Fruit fly (Drosophila melanogaster): ENCODE data around the gene CG8461.

Gene CG8461

DNA sequence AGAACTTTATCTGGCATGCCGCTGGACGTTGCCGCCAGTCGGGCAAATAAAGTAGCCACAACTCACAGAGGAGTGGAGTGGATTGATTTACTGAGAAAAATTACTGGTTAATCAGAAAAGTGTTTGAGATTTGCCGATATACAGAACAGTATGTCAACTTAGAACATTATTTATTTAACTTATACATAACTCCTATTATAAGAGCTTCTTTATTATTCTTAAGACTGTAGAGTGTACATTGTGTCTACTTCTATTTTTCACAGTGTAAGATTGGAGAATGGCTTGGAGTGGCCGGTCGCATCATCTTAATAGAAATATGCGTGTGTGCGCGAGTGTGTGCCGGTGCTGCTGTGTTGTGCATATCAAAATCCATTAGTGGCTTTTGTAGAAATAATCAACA is 42.8 kb downstream of the CG8461 start (continued):
- TF ChIP-seq CrebB (tag; optimal IDR thresholded peaks at IDR 0.05) (no peak), CG9932 (GFP tag; IDR thresholded peaks at IDR 0.05) (no peak), Rfx (GFP tag; IDR thresholded peaks at IDR 0.05) (no peak), tap (tag; optimal IDR thresholded peaks at IDR 0.05) (no peak), CG17361 (GFP tag; IDR thresholded peaks at IDR 0.05) (peak; percentile 33; the same call in 1 of the 3 replicates), CG2202 (tag; optimal IDR thresholded peaks at IDR 0.05) (peak; percentile 51), B-H1 (GFP tag; IDR thresholded peaks at IDR 0.05) (no peak), sisA (GFP tag; IDR thresholded peaks at IDR 0.05) (0 out of 2 replicates have a peak, but pooled peaks have one; percentile 7), B-H2 (GFP tag; optimal IDR thresholded peaks at IDR 0.05) (no peak), Sry-β (GFP tag; optimal IDR thresholded peaks at IDR 0.05) (no peak), Xbp1 (GFP tag; optimal IDR thresholded peaks at IDR 0.05) (peak; percentile 36), salm (tag; optimal IDR thresholded peaks at IDR 0.05) (peak; percentile 34), CG4282 (GFP tag; optimal IDR thresholded peaks at IDR 0.05) (no peak), CG12769 (tag; optimal IDR thresholded peaks at IDR 0.05) (peak; percentile 11), CG16813 (GFP tag; IDR thresholded peaks at IDR 0.05; ENCODE audit: partially characterized antibody) (no peak), Elba2 (GFP tag; optimal IDR thresholded peaks at IDR 0.05) (no peak), Pdp1 (GFP tag; optimal IDR thresholded peaks at IDR 0.05) (peak; percentile 17 to 31), CG12391 (tag; optimal IDR thresholded peaks at IDR 0.05) (peak; percentile 59), repo (GFP tag; optimal IDR thresholded peaks at IDR 0.05) (no peak), Hmx (GFP tag; optimal IDR thresholded peaks at IDR 0.05) (no peak), CG18262 (tag; optimal IDR thresholded peaks at IDR 0.05) (peak; percentile 61), gcm (GFP tag; optimal IDR thresholded peaks at IDR 0.05) (peak; percentile 47), vnd (GFP tag; IDR thresholded peaks at IDR 0.05; ENCODE audit: partially characterized antibody) (no peak), Myb (GFP tag; optimal IDR thresholded peaks at IDR 0.05) (no peak), CG10431 (GFP tag; optimal IDR thresholded peaks at IDR 0.05) (no peak), dmrt99B (tag; optimal IDR thresholded peaks at IDR 0.05) (peak; percentile 41), sc (optimal IDR thresholded peaks at IDR 0.05) (no peak), sc (GFP tag; optimal IDR thresholded peaks at IDR 0.05) (no peak), CG4617 (GFP tag; optimal IDR thresholded peaks at IDR 0.05; ENCODE audit: borderline replicate concordance) (no peak), nom (GFP tag; optimal IDR thresholded peaks at IDR 0.05) (no peak), gfzf (GFP tag; optimal IDR thresholded peaks at IDR 0.05) (no peak), CG13287 (GFP tag; IDR thresholded peaks at IDR 0.05; ENCODE audit: partially characterized antibody) (no peak), CG17186 (GFP tag; optimal IDR thresholded peaks at IDR 0.05) (no peak), wek (GFP tag; optimal IDR thresholded peaks at IDR 0.05) (no peak), seq (GFP tag; IDR thresholded peaks at IDR 0.05) (no peak), CG34422 (GFP tag; IDR thresholded peaks at IDR 0.05) (no peak), esg (GFP tag; conservative IDR thresholded peaks at IDR 0.05) (0 out of 2 replicates have a peak, but pooled peaks have one; percentile 31), da (GFP tag; optimal IDR thresholded peaks at IDR 0.05) (no peak), zen (tag; optimal IDR thresholded peaks at IDR 0.05) (no peak), CG8281 (tag; optimal IDR thresholded peaks at IDR 0.05) (no peak), CG1647 (GFP tag; optimal IDR thresholded peaks at IDR 0.05) (no peak), Hr3 (GFP tag; optimal IDR thresholded peaks at IDR 0.05) (peak; percentile 31), hth (optimal IDR thresholded peaks at IDR 0.05) (no peak), Dref (GFP tag; IDR thresholded peaks at IDR 0.05) (no peak), CG4424 (GFP tag; optimal IDR thresholded peaks at IDR 0.05) (peak; percentile 53), Drgx (GFP tag; IDR thresholded peaks at IDR 0.05) (peak; percentile 76), al (GFP tag; IDR thresholded peaks at IDR 0.05) (no peak), E2f1 (GFP tag; IDR thresholded peaks at IDR 0.05) (0 out of 2 replicates have a peak, but pooled peaks have one; percentile 23), az2 (GFP tag; optimal IDR thresholded peaks at IDR 0.05) (peak; percentile 57), Vsx1 (GFP tag; optimal IDR thresholded peaks at IDR 0.05) (peak; percentile 38), Opbp (GFP tag; IDR thresholded peaks at IDR 0.05; ENCODE audit: partially characterized antibody) (no peak)
